Fruit fly (Drosophila melanogaster): ENCODE data around the gene CG11786.

CG11786 gene

dm6 chr3R:25056016-25056415 is 9.9 kb downstream of the CG11786 start, which contains the start of the genes CG31111 and stac (continued):
- TF ChIP-seq CG13624 (GFP tag; optimal IDR thresholded peaks at IDR 0.05) (no peak), CG4360 (GFP tag; IDR thresholded peaks at IDR 0.05) (peak; percentile 66; the same call in 1 of the 2 replicates), CG7928 (GFP tag; optimal IDR thresholded peaks at IDR 0.05) (peak; percentile 8), Scr (GFP tag; IDR thresholded peaks at IDR 0.05; ENCODE audit: partially characterized antibody) (peak; percentile 37), ci (GFP tag; IDR thresholded peaks at IDR 0.05) (no peak), CG10147 (GFP tag; optimal IDR thresholded peaks at IDR 0.05) (peak; percentile 44), Med (GFP tag) (peak; percentile 61), sug (tag; optimal IDR thresholded peaks at IDR 0.05) (peak; percentile 14), Eip74EF (GFP tag; optimal IDR thresholded peaks at IDR 0.05) (peak in 1 of 2 experiments; percentile 10), Dref (GFP tag; IDR thresholded peaks at IDR 0.05) (peak; percentile 66), trem (tag; optimal IDR thresholded peaks at IDR 0.05) (peak; percentile 90), CG14710 (tag; optimal IDR thresholded peaks at IDR 0.05) (peak; percentile 17), PHDP (tag; optimal IDR thresholded peaks at IDR 0.05) (peak; percentile 20), pzg (GFP tag; optimal IDR thresholded peaks at IDR 0.05) (peak; percentile 44), CG30020 (tag; optimal IDR thresholded peaks at IDR 0.05) (peak; percentile 76), grn (GFP tag; optimal IDR thresholded peaks at IDR 0.05) (peak; percentile 90), Hmx (GFP tag; optimal IDR thresholded peaks at IDR 0.05) (peak; percentile 42), CG4617 (GFP tag; optimal IDR thresholded peaks at IDR 0.05; ENCODE audit: borderline replicate concordance) (peak; percentile 4), gfzf (GFP tag; optimal IDR thresholded peaks at IDR 0.05) (peak; percentile 49), CG13287 (GFP tag; IDR thresholded peaks at IDR 0.05; ENCODE audit: partially characterized antibody) (peak; percentile 37; the same call in 1 of the 2 replicates), Ets97D (GFP tag; optimal IDR thresholded peaks at IDR 0.05) (peak; percentile 40), CG8924 (tag; optimal IDR thresholded peaks at IDR 0.05) (peak; percentile 37), tio (GFP tag; optimal IDR thresholded peaks at IDR 0.05) (no peak), Dp (GFP tag; optimal IDR thresholded peaks at IDR 0.05) (peak; percentile 18), Nf-YC (tag; optimal IDR thresholded peaks at IDR 0.05) (peak; percentile 5), CG2712 (tag; optimal IDR thresholded peaks at IDR 0.05) (peak; percentile 5), CG9797 (GFP tag; optimal IDR thresholded peaks at IDR 0.05) (peak; percentile 46), CG18764 (GFP tag; optimal IDR thresholded peaks at IDR 0.05) (no peak), stwl (tag; optimal IDR thresholded peaks at IDR 0.05) (peak; percentile 62)

DNA sequence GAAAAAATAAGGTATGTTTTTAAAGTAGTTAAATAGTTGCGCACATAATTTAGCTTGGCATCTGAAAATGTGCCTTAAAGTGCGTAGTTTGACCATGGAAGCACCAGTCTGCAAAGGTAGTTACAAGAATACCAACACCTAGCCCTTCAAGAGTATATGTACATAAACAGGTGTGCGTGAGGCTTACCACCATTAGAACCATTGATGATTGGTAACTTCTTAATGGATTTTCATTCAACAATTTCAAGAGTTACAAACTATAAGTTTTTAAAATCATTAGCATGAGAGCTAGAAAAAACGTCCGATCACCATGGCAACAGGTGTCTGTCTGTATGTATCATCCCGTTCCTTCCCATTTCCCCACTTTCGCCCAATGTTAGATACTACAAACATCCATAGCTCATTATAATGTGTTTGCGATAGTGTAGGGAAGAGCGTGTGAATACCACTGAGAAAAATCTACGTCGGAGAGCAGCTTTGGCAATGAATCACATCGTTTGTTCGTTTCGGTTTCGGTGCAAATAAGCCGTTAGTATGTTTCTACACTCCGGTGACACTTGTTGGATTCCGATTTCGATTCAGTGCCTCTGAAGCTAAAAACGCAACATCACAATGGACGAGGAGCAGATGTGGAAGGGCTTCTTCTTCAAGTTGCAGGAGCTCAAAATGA is 10.5 kb downstream of the CG11786 start:
- TF ChIP-seq lbe (GFP tag; optimal IDR thresholded peaks at IDR 0.05) (no peak), yki (optimal IDR thresholded peaks at IDR 0.05) (no peak), luna (GFP tag; optimal IDR thresholded peaks at IDR 0.05) (no peak), CG33213 (GFP tag; optimal IDR thresholded peaks at IDR 0.05) (no peak), CG18262 (tag; optimal IDR thresholded peaks at IDR 0.05) (no peak), Hr39 (optimal IDR thresholded peaks at IDR 0.05) (no peak), Hsf (GFP tag; optimal IDR thresholded peaks at IDR 0.05) (no peak), CG12659 (GFP tag; optimal IDR thresholded peaks at IDR 0.05) (no peak), Mad (GFP tag; optimal IDR thresholded peaks at IDR 0.05) (no peak), PHDP (tag; optimal IDR thresholded peaks at IDR 0.05) (no peak), Rfx (GFP tag; IDR thresholded peaks at IDR 0.05) (peak; percentile 44; the same call in 1 of the 2 replicates), CG15601 (tag; optimal IDR thresholded peaks at IDR 0.05) (no peak), ems (GFP tag; optimal IDR thresholded peaks at IDR 0.05) (no peak), Jarid2 (GFP tag; optimal IDR thresholded peaks at IDR 0.05) (no peak), CG12104 (GFP tag; optimal IDR thresholded peaks at IDR 0.05) (no peak), grn (GFP tag; optimal IDR thresholded peaks at IDR 0.05) (peak; percentile 65), Xbp1 (GFP tag; optimal IDR thresholded peaks at IDR 0.05) (no peak), CG12942 (GFP tag; optimal IDR thresholded peaks at IDR 0.05) (no peak), CG15269 (tag; optimal IDR thresholded peaks at IDR 0.05) (no peak), stwl (tag; optimal IDR thresholded peaks at IDR 0.05) (no peak), CG11723 (GFP tag; optimal IDR thresholded peaks at IDR 0.05) (no peak), CG7839 (tag; optimal IDR thresholded peaks at IDR 0.05) (no peak), CG2116 (GFP tag; optimal IDR thresholded peaks at IDR 0.05) (no peak), CG16813 (GFP tag; IDR thresholded peaks at IDR 0.05; ENCODE audit: partially characterized antibody) (no peak)

Measured in whole organism, embryonic.